Fruit fly (Drosophila melanogaster): ENCODE data around the gene AP-1mu.

AP-1mu gene

dm6 chr3R:9551013-9551658 lies 8.2 kb downstream of the AP-1mu start (continued):
- TF ChIP-seq CG6792 (GFP tag; optimal IDR thresholded peaks at IDR 0.05) (peak; percentile 6), fkh (GFP tag; optimal IDR thresholded peaks at IDR 0.05) (peak; percentile 99), Lpt (GFP tag; optimal IDR thresholded peaks at IDR 0.05) (no peak), Met (GFP tag; optimal IDR thresholded peaks at IDR 0.05) (peak; percentile 36), dac (GFP tag; optimal IDR thresholded peaks at IDR 0.05) (no peak), CG6808 (GFP tag; optimal IDR thresholded peaks at IDR 0.05) (peak; percentile 68), Sox102F (GFP tag; optimal IDR thresholded peaks at IDR 0.05) (peak; percentile 45), cyc (GFP tag; optimal IDR thresholded peaks at IDR 0.05) (no peak), dsx (GFP tag; optimal IDR thresholded peaks at IDR 0.05; ENCODE audit: poor library complexity, severe bottlenecking) (peak; percentile 51), CG11762 (GFP tag; optimal IDR thresholded peaks at IDR 0.05; ENCODE audit: insufficient read depth) (peak; percentile 18), Eip78C (GFP tag) (peak; percentile 79), Blimp-1 (GFP tag; optimal IDR thresholded peaks at IDR 0.05) (peak; percentile 17), net (GFP tag; optimal IDR thresholded peaks at IDR 0.05) (peak; percentile 56)

- peak; percentile 82 for TF ChIP-seq Eip78C (GFP tag)
- TF ChIP-seq vri (GFP tag; optimal IDR thresholded peaks at IDR 0.05), result peak; percentile 70
- no peak for TF ChIP-seq CG11294 (GFP tag; IDR thresholded peaks at IDR 0.05)
- TF ChIP-seq fkh (GFP tag; optimal IDR thresholded peaks at IDR 0.05), result peak; percentile 29
- no peak for TF ChIP-seq CG6792 (GFP tag; optimal IDR thresholded peaks at IDR 0.05)
- TF ChIP-seq CG11762 (GFP tag; optimal IDR thresholded peaks at IDR 0.05; ENCODE audit: insufficient read depth), result no peak
- peak; percentile 3 for TF ChIP-seq Lpt (GFP tag; optimal IDR thresholded peaks at IDR 0.05)
- no peak for TF ChIP-seq CG3032 (tag; optimal IDR thresholded peaks at IDR 0.05)
- TF ChIP-seq CG9139 (GFP tag; optimal IDR thresholded peaks at IDR 0.05), result peak; percentile 36
- no peak for TF ChIP-seq CG11902 (GFP tag; optimal IDR thresholded peaks at IDR 0.05)
- no peak for TF ChIP-seq Sox15 (GFP tag; optimal IDR thresholded peaks at IDR 0.05)
- TF ChIP-seq svp (GFP tag), result peak; percentile 78
- TF ChIP-seq net (GFP tag; optimal IDR thresholded peaks at IDR 0.05), result peak; percentile 26
- no peak for TF ChIP-seq CG6854 (GFP tag; optimal IDR thresholded peaks at IDR 0.05)
- TF ChIP-seq Ets96B (tag; optimal IDR thresholded peaks at IDR 0.05), result peak; percentile 5
- peak; percentile 23 for TF ChIP-seq CG3919 (GFP tag; optimal IDR thresholded peaks at IDR 0.05)
- TF ChIP-seq Eip93F (GFP tag; optimal IDR thresholded peaks at IDR 0.05), result peak; percentile 6
- no peak for TF ChIP-seq salr (GFP tag; optimal IDR thresholded peaks at IDR 0.05)
- no peak for TF ChIP-seq CG6163 (GFP tag; IDR thresholded peaks at IDR 0.05)
- TF ChIP-seq eg (GFP tag; IDR thresholded peaks at IDR 0.05), result no peak
- no peak for TF ChIP-seq Eip75B (GFP tag; optimal IDR thresholded peaks at IDR 0.05)
- no peak for TF ChIP-seq CG4318 (GFP tag; optimal IDR thresholded peaks at IDR 0.05)
- TF ChIP-seq spab (GFP tag; optimal IDR thresholded peaks at IDR 0.05), result no peak
- TF ChIP-seq CG34406 (GFP tag; optimal IDR thresholded peaks at IDR 0.05), result no peak
- peak; percentile 45 for TF ChIP-seq Sox14 (GFP tag; optimal IDR thresholded peaks at IDR 0.05)
- TF ChIP-seq ss (GFP tag; optimal IDR thresholded peaks at IDR 0.05), result peak in 1 of 2 experiments; percentile 25
- peak; percentile 27 for TF ChIP-seq CG6276 (GFP tag; optimal IDR thresholded peaks at IDR 0.05)
- peak; percentile 10 for TF ChIP-seq CG8632 (GFP tag; optimal IDR thresholded peaks at IDR 0.05)
- TF ChIP-seq Gug (GFP tag; IDR thresholded peaks at IDR 0.05), result no peak
- no peak for TF ChIP-seq CG31627 (GFP tag; optimal IDR thresholded peaks at IDR 0.05)
- no peak for TF ChIP-seq esn (GFP tag; optimal IDR thresholded peaks at IDR 0.05)
- peak; percentile 42 for TF ChIP-seq CG16779 (tag; optimal IDR thresholded peaks at IDR 0.05)
- TF ChIP-seq Smox (GFP tag; optimal IDR thresholded peaks at IDR 0.05), result no peak
- TF ChIP-seq dac (GFP tag; optimal IDR thresholded peaks at IDR 0.05), result no peak
- TF ChIP-seq acj6 (GFP tag; optimal IDR thresholded peaks at IDR 0.05), result no peak
- TF ChIP-seq pdm3 (GFP tag; optimal IDR thresholded peaks at IDR 0.05), result no peak
- TF ChIP-seq cyc (GFP tag; optimal IDR thresholded peaks at IDR 0.05), result no peak
- peak; percentile 46 for TF ChIP-seq Sox102F (GFP tag; optimal IDR thresholded peaks at IDR 0.05)
- TF ChIP-seq Blimp-1 (GFP tag; optimal IDR thresholded peaks at IDR 0.05), result no peak
- no peak for TF ChIP-seq CG8119 (GFP tag; IDR thresholded peaks at IDR 0.05)
- peak; percentile 79 for TF ChIP-seq dsx (GFP tag; optimal IDR thresholded peaks at IDR 0.05; ENCODE audit: poor library complexity, severe bottlenecking)
- TF ChIP-seq Met (GFP tag; optimal IDR thresholded peaks at IDR 0.05), result no peak
Measured at dm6 chr3R:9550265-9551012, 8.9 kb downstream of the AP-1mu start.
